1 worm cellular context compared by ENCODE assay signal in the genomic region with DNA sequence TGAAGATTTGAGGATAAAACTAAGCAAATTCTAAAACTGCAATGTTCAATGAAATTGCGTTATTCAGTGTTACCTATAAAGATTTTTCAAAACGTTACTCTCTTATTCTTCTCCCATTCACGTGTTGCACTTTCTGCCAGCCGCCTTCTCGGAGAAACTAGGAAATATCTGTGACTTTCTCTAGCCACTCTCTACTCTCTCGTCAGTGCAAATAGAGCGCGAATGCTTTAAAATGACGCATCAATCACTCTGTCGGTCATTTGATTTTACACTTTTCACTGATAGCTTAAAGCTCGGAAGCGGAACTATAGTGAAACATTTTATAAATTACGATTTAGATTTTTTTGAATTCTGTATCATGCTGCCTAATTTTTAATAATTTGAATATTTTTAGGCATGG.
TF ChIP-seq lines count a peak whose summit lies in the region.

No protein-coding gene starts in this region.

TF ChIP-seq in whole organism, L1 larva, 84 proteins besides CTCF, POLR2A, EP300 and RAD21 (continued from another document):
- TF ChIP-seq nhr-76 (tag; optimal IDR thresholded peaks at IDR 0.05; lab: Kevin White, UChicago), result no peak
- no peak for TF ChIP-seq nhr-84 (tag; optimal IDR thresholded peaks at IDR 0.05; lab: Kevin White, UChicago)
- TF ChIP-seq C16A3.4 (tag; optimal IDR thresholded peaks at IDR 0.05; lab: Kevin White, UChicago), result peak; percentile 88
- TF ChIP-seq nhr-20 (tag; optimal IDR thresholded peaks at IDR 0.05; lab: Kevin White, UChicago), result peak; percentile 93
- no peak for TF ChIP-seq ets-5 (GFP tag; IDR thresholded peaks at IDR 0.05; lab: Robert Waterston, UW)
- peak; percentile 61 for TF ChIP-seq elt-2 (tag; optimal IDR thresholded peaks at IDR 0.05; lab: Kevin White, UChicago)
- TF ChIP-seq xbp-1 (tag; optimal IDR thresholded peaks at IDR 0.05; lab: Kevin White, UChicago), result peak; percentile 76
- no peak for TF ChIP-seq pqm-1 (tag; optimal IDR thresholded peaks at IDR 0.05; lab: Kevin White, UChicago)
- TF ChIP-seq hpl-2 (GFP tag; optimal IDR thresholded peaks at IDR 0.05; lab: Kevin White, UChicago), result no peak
- TF ChIP-seq egl-27 (tag; optimal IDR thresholded peaks at IDR 0.05; lab: Kevin White, UChicago), result peak; percentile 52 to 60
- no peak for TF ChIP-seq C04F5.9 (tag; optimal IDR thresholded peaks at IDR 0.05; lab: Kevin White, UChicago)
- TF ChIP-seq mef-2 (tag; optimal IDR thresholded peaks at IDR 0.05; lab: Kevin White, UChicago), result peak; percentile 47
- peak; percentile 96 for TF ChIP-seq lin-14 (GFP tag; optimal IDR thresholded peaks at IDR 0.05; lab: Kevin White, UChicago)
- no peak for TF ChIP-seq ceh-88 (GFP tag; IDR thresholded peaks at IDR 0.05; lab: Robert Waterston, UW)
- TF ChIP-seq lir-3 (tag; optimal IDR thresholded peaks at IDR 0.05; lab: Kevin White, UChicago; ENCODE audit: poor library complexity), result peak; percentile 42
- no peak for TF ChIP-seq fkh-4 (tag; optimal IDR thresholded peaks at IDR 0.05; lab: Kevin White, UChicago; ENCODE audit: borderline replicate concordance)
- TF ChIP-seq swsn-7 (tag; optimal IDR thresholded peaks at IDR 0.05; lab: Kevin White, UChicago), result peak; percentile 74
- TF ChIP-seq hlh-4 (tag; optimal IDR thresholded peaks at IDR 0.05; lab: Kevin White, UChicago), result no peak
- no peak for TF ChIP-seq ztf-11 (tag; optimal IDR thresholded peaks at IDR 0.05; lab: Kevin White, UChicago)
